Fruit fly (Drosophila melanogaster): ENCODE data around the gene CG44001.
A peak's percentile ranks its signal among the peaks of the same experiment; 100 is the strongest.

dm6 chr2L:5054953-5055352 is 11.9 kb downstream of the CG44001 start, which contains the start of the genes CG14036 and His3.3A:
- TF ChIP-seq Snoo (tag; optimal IDR thresholded peaks at IDR 0.05), result no peak
- peak; percentile 0 for TF ChIP-seq CG15710 (tag; optimal IDR thresholded peaks at IDR 0.05)
- no peak for TF ChIP-seq CG34367 (tag; optimal IDR thresholded peaks at IDR 0.05)
- TF ChIP-seq EcR (GFP tag; optimal IDR thresholded peaks at IDR 0.05), result peak; percentile 25
- peak; percentile 35; the same call in 1 of the 2 replicates for TF ChIP-seq CG32121 (GFP tag; IDR thresholded peaks at IDR 0.05)
- TF ChIP-seq Pif1A (GFP tag; optimal IDR thresholded peaks at IDR 0.05), result no peak
- no peak for TF ChIP-seq CG10348 (GFP tag; IDR thresholded peaks at IDR 0.05)
- no peak for TF ChIP-seq CG13204 (GFP tag; optimal IDR thresholded peaks at IDR 0.05)
- TF ChIP-seq rn (GFP tag; IDR thresholded peaks at IDR 0.05), result no peak
- TF ChIP-seq CG12605 (GFP tag; IDR thresholded peaks at IDR 0.05), result no peak
- TF ChIP-seq Ets98B (GFP tag; IDR thresholded peaks at IDR 0.05), result no peak
- no peak for TF ChIP-seq gl (tag; optimal IDR thresholded peaks at IDR 0.05)
- no peak for TF ChIP-seq CG8301 (tag; optimal IDR thresholded peaks at IDR 0.05)
